Fruit fly (Drosophila melanogaster) whole organism, prepupa: ENCODE data around the gene CG14982.
A peak's percentile ranks its signal among the peaks of the same experiment; 100 is the strongest.

ENCODE experiments used
- CG11294 ChIP-seq: fragments of 200-800 bp; sonication (Bioruptor generic); IDR thresholded peaks from 2 replicates; pipeline ENCODE4 v1.3.6; 2022; ENCODE audit warnings: missing biosample characterization, missing genetic modification characterization
- CG11762 ChIP-seq: fragments of 200-800 bp; sonication (Bioruptor generic); optimal IDR thresholded peaks from 3 replicates; lab custom pipeline; 2016; ENCODE audit warnings: missing biosample characterization, missing genetic modification characterization; ENCODE audit not compliant: insufficient read depth
- CG1621 ChIP-seq: fragments of 200-800 bp; sonication (Bioruptor generic); optimal IDR thresholded peaks from 3 replicates; lab custom pipeline; 2018; ENCODE audit warnings: missing biosample characterization, mild to moderate bottlenecking, missing genetic modification characterization
- CG31627 ChIP-seq: fragments of 200-800 bp; sonication (Bioruptor generic); optimal IDR thresholded peaks from 3 replicates; lab custom pipeline; 2016; ENCODE audit warnings: missing biosample characterization, missing genetic modification characterization
- CG32006 ChIP-seq: fragments of 200-800 bp; sonication (Bioruptor generic); optimal IDR thresholded peaks from 3 replicates; lab custom pipeline; 2017; ENCODE audit warnings: missing biosample characterization, mild to moderate bottlenecking, missing genetic modification characterization
- CG4318 ChIP-seq: fragments of 200-800 bp; sonication (Bioruptor generic); optimal IDR thresholded peaks from 3 replicates; lab custom pipeline; 2017; ENCODE audit warnings: missing biosample characterization, mild to moderate bottlenecking, missing genetic modification characterization
- CG6163 ChIP-seq: fragments of 200-800 bp; sonication (Bioruptor generic); IDR thresholded peaks from 3 replicates; pipeline ENCODE4 v1.3.6; 2022; ENCODE audit warnings: missing biosample characterization, missing genetic modification characterization
- CG6792 ChIP-seq: fragments of 200-800 bp; sonication (Bioruptor generic); optimal IDR thresholded peaks from 3 replicates; lab custom pipeline; 2016; ENCODE audit warnings: missing biosample characterization, missing genetic modification characterization
- CG6854 ChIP-seq: fragments of 200-800 bp; sonication (Bioruptor generic); optimal IDR thresholded peaks from 2 replicates; lab custom pipeline; 2017; ENCODE audit warnings: missing biosample characterization, mild to moderate bottlenecking, missing genetic modification characterization
- CG8319 ChIP-seq: fragments of 200-800 bp; sonication (Bioruptor generic); optimal IDR thresholded peaks from 3 replicates; lab custom pipeline; 2016; ENCODE audit warnings: missing biosample characterization, missing genetic modification characterization
- Eip75B ChIP-seq: fragments of 200-800 bp; sonication (Bioruptor generic); optimal IDR thresholded peaks from 3 replicates; lab custom pipeline; 2016; ENCODE audit warnings: missing biosample characterization, missing genetic modification characterization
- Ets96B ChIP-seq: fragments of 200-800 bp; optimal IDR thresholded peaks from 2 replicates; lab custom pipeline; 2019; ENCODE audit warnings: missing biosample characterization, mild to moderate bottlenecking, missing genetic modification characterization, moderate library complexity
- Gug ChIP-seq: fragments of 200-800 bp; sonication (Bioruptor generic); IDR thresholded peaks from 2 replicates; pipeline ENCODE4 v1.3.6; 2022; ENCODE audit warnings: missing biosample characterization, missing genetic modification characterization
- Hr38 ChIP-seq: sonication (Bioruptor generic); optimal IDR thresholded peaks from 2 replicates; lab custom pipeline; 2016; ENCODE audit warnings: missing biosample characterization, missing genetic modification characterization
- Hr39 ChIP-seq: fragments of 200-800 bp; sonication (Bioruptor generic); optimal IDR thresholded peaks from 2 replicates; lab custom pipeline; 2016; ENCODE audit warnings: missing biosample characterization, missing genetic modification characterization
- Met ChIP-seq: fragments of 200-800 bp; sonication (Bioruptor generic); optimal IDR thresholded peaks from 3 replicates; lab custom pipeline; 2016; ENCODE audit warnings: missing biosample characterization, missing genetic modification characterization
- dac ChIP-seq: fragments of 200-800 bp; sonication (Bioruptor generic); optimal IDR thresholded peaks from 2 replicates; lab custom pipeline; 2017; ENCODE audit warnings: missing biosample characterization, mild to moderate bottlenecking, missing genetic modification characterization
- dsx ChIP-seq: fragments of 200-800 bp; optimal IDR thresholded peaks from 3 replicates; lab custom pipeline; 2019; ENCODE audit warnings: missing biosample characterization, mild to moderate bottlenecking, missing genetic modification characterization, moderate library complexity; ENCODE audit not compliant: poor library complexity, severe bottlenecking
- esn ChIP-seq: fragments of 200-800 bp; sonication (Bioruptor generic); optimal IDR thresholded peaks from 2 replicates; lab custom pipeline; 2016; ENCODE audit warnings: missing biosample characterization, mild to moderate bottlenecking, missing genetic modification characterization, moderate library complexity
- fkh ChIP-seq: fragments of 200-800 bp; sonication (Bioruptor generic); optimal IDR thresholded peaks from 3 replicates; lab custom pipeline; 2017; ENCODE audit warnings: missing biosample characterization, mild to moderate bottlenecking, missing genetic modification characterization, moderate library complexity
- ss ChIP-seq, 2 experiments: fragments of 200-800 bp; sonication (Bioruptor generic); optimal IDR thresholded peaks; 2 replicates in 1 of 2; 3 replicates in 1 of 2; lab custom pipeline; 2017 to 2018; ENCODE audit warnings: mild to moderate bottlenecking in 2 of 2, missing biosample characterization in 2 of 2, missing genetic modification characterization in 2 of 2, moderate library complexity in 1 of 2
- svp ChIP-seq: fragments of 200-800 bp; sonication (Bioruptor generic); peaks from one replicate; lab custom pipeline; 2016; ENCODE audit warnings: missing biosample characterization, missing genetic modification characterization
- topi ChIP-seq: fragments of 200-800 bp; sonication (Bioruptor generic); optimal IDR thresholded peaks from 3 replicates; lab custom pipeline; 2016; ENCODE audit warnings: missing biosample characterization, missing genetic modification characterization
- vri ChIP-seq: fragments of 200-800 bp; sonication (Bioruptor generic); optimal IDR thresholded peaks from 3 replicates; lab custom pipeline; 2016; ENCODE audit warnings: missing biosample characterization, mild to moderate bottlenecking, missing genetic modification characterization

CG14982 gene

dm6 chr3L:3978762-3979516 lies 36.4 kb downstream of the CG14982 start:
- TF ChIP-seq topi (GFP tag; lab: Kevin White, UChicago) (no peak), CG1621 (no peak), Ets96B (no peak)

dm6 chr3L:3980027-3980426 lies 37.5 kb downstream of the CG14982 start:
- TF ChIP-seq Met (GFP tag; lab: Kevin White, UChicago) (no peak), vri (GFP tag; lab: Kevin White, UChicago) (no peak), CG11294 (GFP tag; lab: Robert Waterston, UW) (no peak), dsx (GFP tag; lab: Kevin White, UChicago) (no peak)

dm6 chr3L:3983466-3983946 lies 41.0 kb downstream of the CG14982 start, which contains the start of gene scrt:
TSS of gene scrt (plus strand) at chr3L:3983896.
- TF ChIP-seq fkh (GFP tag; lab: Kevin White, UChicago) (no peak), Gug (GFP tag; lab: Robert Waterston, UW) (no peak), CG6163 (GFP tag; lab: Robert Waterston, UW) (0 out of 3 replicates have a peak, but pooled peaks have one; percentile 15), svp (GFP tag; lab: Kevin White, UChicago) (peak; percentile 57)
- TF ChIP-seq, all 60 proteins: peak for 2

dm6 chr3L:3995554-3995953 lies 53.0 kb downstream of the CG14982 start:
- no peak for TF ChIP-seq dac (GFP tag; lab: Kevin White, UChicago)
- no peak for TF ChIP-seq Eip75B
- no peak for TF ChIP-seq Met (GFP tag; lab: Kevin White, UChicago)
- no peak for TF ChIP-seq CG31627 (GFP tag; lab: Kevin White, UChicago)
- no peak for TF ChIP-seq CG4318 (GFP tag; lab: Kevin White, UChicago)
- TF ChIP-seq CG32006 (GFP tag; lab: Kevin White, UChicago): no peak
- no peak for TF ChIP-seq Hr39 (GFP tag; lab: Kevin White, UChicago)
- TF ChIP-seq CG6854 (GFP tag; lab: Kevin White, UChicago): no peak
- TF ChIP-seq Hr38 (GFP tag; lab: Kevin White, UChicago): no peak
- no peak for TF ChIP-seq ss (GFP tag; optimal IDR thresholded peaks at IDR 0.05; lab: Kevin White, UChicago)
- TF ChIP-seq CG8319: no peak
- TF ChIP-seq CG11762 (GFP tag; lab: Kevin White, UChicago): no peak
- TF ChIP-seq esn (GFP tag; lab: Kevin White, UChicago): no peak
- TF ChIP-seq Gug (GFP tag; lab: Robert Waterston, UW): no peak
- no peak for TF ChIP-seq CG6792 (GFP tag; lab: Kevin White, UChicago)
- no peak for TF ChIP-seq vri (GFP tag; lab: Kevin White, UChicago)
